Worm (Caenorhabditis elegans) whole organism, midembryonic: ENCODE results near the gene srh-297.

ENCODE experiments used
- cog-1 ChIP-seq: sonication (generic microtip); optimal IDR thresholded peaks from 2 replicates; lab custom pipeline; 2016; ENCODE audit warnings: missing genetic modification characterization, missing compliant biosample characterization
- flt-1 ChIP-seq: fragments of 200-800 bp; sonication (Bioruptor generic); IDR thresholded peaks from 2 replicates; pipeline ENCODE4 v1.3.6; 2022; ENCODE audit warnings: missing genetic modification characterization, missing compliant biosample characterization
- med-1 ChIP-seq: sonication (generic microtip); optimal IDR thresholded peaks from 2 replicates; lab custom pipeline; 2017; ENCODE audit warnings: missing genetic modification characterization, mild to moderate bottlenecking, missing compliant biosample characterization, antibody characterized with exemption, missing genetic modification reagents; ENCODE audit not compliant: insufficient read depth
- tab-1 ChIP-seq: fragments of 200-800 bp; sonication (Bioruptor generic); IDR thresholded peaks from 2 replicates; pipeline ENCODE4 v1.3.6; 2022; ENCODE audit warnings: missing genetic modification characterization, missing compliant biosample characterization
- ztf-29 ChIP-seq: fragments of 200-800 bp; sonication (Bioruptor generic); IDR thresholded peaks from 2 replicates; pipeline ENCODE4 v1.3.6; 2022; ENCODE audit warnings: missing genetic modification reagents, missing genetic modification characterization, missing compliant biosample characterization

DNA sequence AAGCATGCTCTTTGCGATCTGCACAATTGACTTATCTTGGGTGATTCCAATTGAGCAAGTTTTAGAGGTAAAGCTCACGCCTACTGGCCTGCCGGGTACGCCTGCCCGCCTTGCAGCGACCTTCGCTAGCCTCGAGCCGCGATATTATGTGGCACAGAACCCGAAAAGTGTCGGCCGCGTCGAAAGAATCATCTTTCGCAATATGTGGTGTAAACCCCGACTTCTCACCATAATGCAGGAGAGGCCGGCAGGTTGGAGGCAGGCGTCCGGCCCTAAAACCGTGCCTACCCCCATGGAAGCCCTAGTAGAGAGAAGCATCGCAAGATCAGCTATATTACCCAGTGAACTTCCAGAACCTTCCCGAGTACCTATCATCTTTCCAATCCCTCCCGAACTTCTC is 44.5 kb downstream of the srh-297 start:
- TF ChIP-seq cog-1 (tag; lab: Kevin White, UChicago) (no peak), med-1 (GFP tag; lab: Kevin White, UChicago) (no peak), ztf-29 (no peak), flt-1 (no peak), tab-1 (no peak)
